Worm (Caenorhabditis elegans) whole organism, L2 larva: Measurements from ENCODE around the gene K02C4.5.
A peak's percentile ranks its signal among the peaks of the same experiment; 100 is the strongest.

Experiments
- C34F6.9 ChIP-seq: fragments of 150-350 bp; optimal IDR thresholded peaks from 2 replicates; lab custom pipeline; 2014; ENCODE audit warnings: missing biosample characterization, missing genetic modification characterization
- F13H6.1 ChIP-seq: sonication (generic microtip); optimal IDR thresholded peaks from 2 replicates; lab custom pipeline; 2016; ENCODE audit warnings: missing genetic modification characterization, missing compliant biosample characterization
- R02D3.7 ChIP-seq: fragments of 150-350 bp; optimal IDR thresholded peaks from 2 replicates; lab custom pipeline; 2014; ENCODE audit warnings: missing biosample characterization, missing genetic modification characterization
- Y55F3AM.14 ChIP-seq: fragments of 200-800 bp; sonication (Bioruptor generic); optimal IDR thresholded peaks from 2 replicates; lab custom pipeline; 2018; ENCODE audit warnings: mild to moderate bottlenecking, missing genetic modification characterization, missing compliant biosample characterization
- ZK546.5 ChIP-seq: sonication (generic microtip); optimal IDR thresholded peaks from 2 replicates; lab custom pipeline; 2017; ENCODE audit warnings: missing biosample characterization, missing genetic modification characterization
- alr-1 ChIP-seq: fragments of 150-350 bp; optimal IDR thresholded peaks from 2 replicates; lab custom pipeline; 2014; ENCODE audit warnings: missing biosample characterization, missing genetic modification characterization
- aly-2 ChIP-seq: fragments of 150-350 bp; optimal IDR thresholded peaks from 2 replicates; lab custom pipeline; 2014; ENCODE audit warnings: missing biosample characterization, missing genetic modification characterization
- ama-1 ChIP-seq: fragments of 150-350 bp; optimal IDR thresholded peaks from 2 replicates; lab custom pipeline; 2018; ENCODE audit warnings: inconsistent platforms
- blmp-1 ChIP-seq: sonication (generic microtip); optimal IDR thresholded peaks from 2 replicates; lab custom pipeline; 2017; ENCODE audit warnings: missing genetic modification characterization, mild to moderate bottlenecking, missing compliant biosample characterization, antibody characterized with exemption, moderate library complexity; ENCODE audit not compliant: insufficient read depth
- ceh-16 ChIP-seq: fragments of 150-350 bp; optimal IDR thresholded peaks from 2 replicates; lab custom pipeline; 2014; ENCODE audit warnings: missing biosample characterization, missing genetic modification characterization
- ceh-82 ChIP-seq: fragments of 150-350 bp; optimal IDR thresholded peaks from 2 replicates; lab custom pipeline; 2014; ENCODE audit warnings: missing biosample characterization, missing genetic modification characterization
- crh-2 ChIP-seq: sonication (generic microtip); optimal IDR thresholded peaks from 2 replicates; lab custom pipeline; 2017; ENCODE audit warnings: missing biosample characterization, missing genetic modification characterization
- dmd-4 ChIP-seq: sonication (generic microtip); optimal IDR thresholded peaks from 2 replicates; lab custom pipeline; 2017; ENCODE audit warnings: missing biosample characterization, missing genetic modification characterization
- egl-27 ChIP-seq: sonication (generic microtip); optimal IDR thresholded peaks from 3 replicates; lab custom pipeline; 2017; ENCODE audit warnings: missing biosample characterization, missing genetic modification reagents, missing genetic modification characterization
- elt-1 ChIP-seq: fragments of 150-350 bp; optimal IDR thresholded peaks from 2 replicates; lab custom pipeline; 2014; ENCODE audit warnings: missing biosample characterization, missing genetic modification characterization
- elt-3 ChIP-seq: sonication (generic microtip); optimal IDR thresholded peaks from 2 replicates; lab custom pipeline; 2017; ENCODE audit warnings: missing biosample characterization, missing genetic modification characterization
- fos-1 ChIP-seq: fragments of 150-350 bp; optimal IDR thresholded peaks from 2 replicates; lab custom pipeline; 2014; ENCODE audit warnings: missing biosample characterization, missing genetic modification characterization
- gmeb-1 ChIP-seq: fragments of 150-350 bp; optimal IDR thresholded peaks from 2 replicates; lab custom pipeline; 2014; ENCODE audit warnings: missing biosample characterization, missing genetic modification characterization
- lin-11 ChIP-seq: fragments of 150-350 bp; sonication (generic microtip); optimal IDR thresholded peaks from 2 replicates; lab custom pipeline; 2014; ENCODE audit warnings: missing biosample characterization, missing genetic modification characterization, inconsistent platforms, mixed read lengths
- lin-13 ChIP-seq: fragments of 150-350 bp; optimal IDR thresholded peaks from 2 replicates; lab custom pipeline; 2014; ENCODE audit warnings: missing biosample characterization, missing genetic modification reagents, missing genetic modification characterization
- lin-39 ChIP-seq: fragments of 150-350 bp; optimal IDR thresholded peaks from 2 replicates; lab custom pipeline; 2014; ENCODE audit warnings: missing biosample characterization, missing genetic modification reagents, missing genetic modification characterization
- lsy-2 ChIP-seq, 2 experiments: fragments of 150-350 bp in 1 of 2; sonication (generic microtip) in 1 of 2; optimal IDR thresholded peaks; 2 replicates each; lab custom pipeline; 2014 to 2017; ENCODE audit warnings: missing biosample characterization in 2 of 2, missing genetic modification characterization in 2 of 2
- mab-5 ChIP-seq: fragments of 150-350 bp; optimal IDR thresholded peaks from 2 replicates; lab custom pipeline; 2014; ENCODE audit warnings: missing biosample characterization, missing genetic modification characterization
- mbf-1 ChIP-seq: sonication (generic microtip); optimal IDR thresholded peaks from 2 replicates; lab custom pipeline; 2017; ENCODE audit warnings: missing biosample characterization, missing genetic modification characterization
- mdl-1 ChIP-seq, 2 experiments: fragments of 150-350 bp in 1 of 2; sonication (generic microtip) in 1 of 2; optimal IDR thresholded peaks; 2 replicates each; lab custom pipeline; 2017; ENCODE audit warnings: missing biosample characterization in 2 of 2, missing genetic modification characterization in 2 of 2
- nhr-10 ChIP-seq: sonication (generic microtip); optimal IDR thresholded peaks from 2 replicates; lab custom pipeline; 2017; ENCODE audit warnings: missing biosample characterization, missing genetic modification characterization
- nhr-11 ChIP-seq: fragments of 150-350 bp; optimal IDR thresholded peaks from 2 replicates; lab custom pipeline; 2014; ENCODE audit warnings: missing biosample characterization, missing genetic modification characterization
- nhr-12 ChIP-seq: fragments of 150-350 bp; optimal IDR thresholded peaks from 2 replicates; lab custom pipeline; 2014; ENCODE audit warnings: missing biosample characterization, missing genetic modification characterization
- nhr-129 ChIP-seq: fragments of 150-350 bp; optimal IDR thresholded peaks from 2 replicates; lab custom pipeline; 2014; ENCODE audit warnings: missing biosample characterization, missing genetic modification characterization
- nhr-21 ChIP-seq: fragments of 150-350 bp; optimal IDR thresholded peaks from 2 replicates; lab custom pipeline; 2014; ENCODE audit warnings: missing biosample characterization, missing genetic modification characterization
- nhr-23 ChIP-seq: fragments of 150-350 bp; optimal IDR thresholded peaks from 2 replicates; lab custom pipeline; 2014; ENCODE audit warnings: missing biosample characterization, missing genetic modification reagents, missing genetic modification characterization
- nhr-237 ChIP-seq: fragments of 150-350 bp; optimal IDR thresholded peaks from 2 replicates; lab custom pipeline; 2014; ENCODE audit warnings: missing biosample characterization, missing genetic modification characterization
- nhr-6 ChIP-seq: fragments of 150-350 bp; optimal IDR thresholded peaks from 2 replicates; lab custom pipeline; 2014; ENCODE audit warnings: missing biosample characterization, missing genetic modification characterization
- nhr-77 ChIP-seq: fragments of 150-350 bp; optimal IDR thresholded peaks from 2 replicates; lab custom pipeline; 2014; ENCODE audit warnings: missing biosample characterization, missing genetic modification characterization
- peb-1 ChIP-seq: fragments of 150-350 bp; optimal IDR thresholded peaks from 2 replicates; lab custom pipeline; 2014; ENCODE audit warnings: missing biosample characterization, missing genetic modification characterization
- sem-4 ChIP-seq: fragments of 150-350 bp; optimal IDR thresholded peaks from 2 replicates; lab custom pipeline; 2014; ENCODE audit warnings: missing biosample characterization, missing genetic modification reagents, missing genetic modification characterization
- sma-3 ChIP-seq: sonication (generic microtip); optimal IDR thresholded peaks from 2 replicates; lab custom pipeline; 2016; ENCODE audit warnings: missing genetic modification reagents, missing genetic modification characterization, missing compliant biosample characterization
- sma-9 ChIP-seq, 2 experiments: fragments of 150-350 bp in 1 of 2; sonication (generic microtip) in 1 of 2; optimal IDR thresholded peaks; 2 replicates each; lab custom pipeline; 2014 to 2016; ENCODE audit warnings: missing genetic modification characterization in 2 of 2, mild to moderate bottlenecking in 1 of 2, missing biosample characterization in 1 of 2, missing compliant biosample characterization in 1 of 2, missing genetic modification reagents in 1 of 2, moderate library complexity in 1 of 2
- snpc-4 ChIP-seq: fragments of 150-350 bp; optimal IDR thresholded peaks from 2 replicates; lab custom pipeline; 2014; ENCODE audit warnings: missing biosample characterization, missing genetic modification characterization
- unc-39 ChIP-seq: fragments of 150-350 bp; optimal IDR thresholded peaks from 2 replicates; lab custom pipeline; 2014; ENCODE audit warnings: missing biosample characterization, missing genetic modification characterization
- unc-55 ChIP-seq: fragments of 150-350 bp; sonication (generic microtip); optimal IDR thresholded peaks from 3 replicates; lab custom pipeline; 2014; ENCODE audit warnings: missing biosample characterization, missing genetic modification reagents, missing genetic modification characterization
- unc-62 ChIP-seq: fragments of 150-350 bp; optimal IDR thresholded peaks from 2 replicates; lab custom pipeline; 2014; ENCODE audit warnings: missing biosample characterization, missing genetic modification reagents, missing genetic modification characterization
- ztf-1 ChIP-seq: fragments of 200-800 bp; sonication (Bioruptor generic); conservative IDR thresholded peaks from 2 replicates; pipeline ENCODE4 v1.3.6; 2022; ENCODE audit warnings: missing genetic modification characterization, missing compliant biosample characterization
- ztf-4 ChIP-seq: fragments of 150-350 bp; optimal IDR thresholded peaks from 2 replicates; lab custom pipeline; 2014; ENCODE audit warnings: missing biosample characterization, missing genetic modification characterization

Gene K02C4.5

DNA sequence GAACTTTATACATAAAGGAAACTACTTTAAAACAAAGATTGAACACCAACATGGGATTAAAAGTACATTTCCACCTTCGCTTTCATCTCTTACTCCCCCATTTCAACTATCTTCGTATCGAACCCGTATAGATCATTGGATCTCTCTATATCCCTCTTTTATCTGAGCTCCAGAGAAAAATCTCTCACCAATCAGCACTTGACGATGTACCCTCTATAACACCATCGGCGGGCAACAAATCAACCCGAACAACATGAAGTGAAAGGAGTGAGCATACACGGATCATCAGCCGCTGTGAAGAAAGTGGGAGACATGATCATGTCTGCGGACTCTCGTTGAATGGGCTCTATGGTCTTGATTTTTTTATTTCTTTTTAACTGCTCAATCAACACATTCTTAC, 39.2 kb downstream of the K02C4.5 start:
- TF ChIP-seq mdl-1 (tag; optimal IDR thresholded peaks at IDR 0.05; lab: Kevin White, UChicago) (no peak), elt-1 (tag; lab: Kevin White, UChicago) (no peak), lsy-2 (tag; optimal IDR thresholded peaks at IDR 0.05; lab: Kevin White, UChicago) (peak in 1 of 2 experiments; percentile 5), F13H6.1 (tag; lab: Kevin White, UChicago) (peak; percentile 1), ztf-1 (no peak), sma-9 (GFP tag; optimal IDR thresholded peaks at IDR 0.05; lab: Kevin White, UChicago) (peak; percentile 50), sma-9 (tag; optimal IDR thresholded peaks at IDR 0.05; lab: Kevin White, UChicago) (no peak), nhr-237 (tag; lab: Kevin White, UChicago) (no peak), sem-4 (tag; lab: Kevin White, UChicago) (no peak), nhr-23 (tag; lab: Kevin White, UChicago) (no peak), nhr-11 (tag; lab: Kevin White, UChicago) (no peak), unc-39 (no peak), unc-55 (GFP tag; lab: Kevin White, UChicago) (no peak), egl-27 (no peak), aly-2 (tag; lab: Kevin White, UChicago) (no peak), R02D3.7 (tag; lab: Kevin White, UChicago) (no peak), crh-2 (no peak), elt-3 (tag; lab: Kevin White, UChicago) (no peak), nhr-129 (tag; lab: Kevin White, UChicago) (peak; percentile 24)

DNA sequence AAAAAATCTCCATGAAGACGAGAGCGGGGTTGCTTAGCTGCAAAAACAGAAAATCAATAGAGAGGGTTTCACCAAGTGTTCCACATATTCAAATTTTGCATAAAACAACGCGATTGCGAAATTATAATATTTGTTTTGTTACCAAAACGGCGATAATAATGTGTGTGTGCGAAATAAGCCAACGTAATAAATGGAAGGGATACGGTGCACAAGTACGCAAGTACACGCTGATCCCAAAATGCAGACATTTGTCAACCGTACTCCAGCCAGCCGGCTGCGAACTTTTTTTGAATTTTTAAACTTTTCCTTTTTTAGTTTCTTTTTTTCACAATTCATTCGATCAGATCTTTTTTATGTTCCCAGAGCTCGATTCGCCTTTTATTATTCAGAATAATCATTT, 46.6 kb downstream of the K02C4.5 start, which contains the start of gene ire-1:
ire-1 (minus strand) TSS at position 44 of the 400 bp plus-strand sequence.
- TF ChIP-seq peb-1 (tag; lab: Kevin White, UChicago), result no peak
- peak; percentile 71 for TF ChIP-seq C34F6.9
- no peak for TF ChIP-seq unc-62 (GFP tag; lab: Kevin White, UChicago)
- no peak for TF ChIP-seq nhr-10 (tag; lab: Kevin White, UChicago)
- peak; percentile 49 for TF ChIP-seq gmeb-1
- TF ChIP-seq unc-55 (GFP tag; lab: Kevin White, UChicago), result peak; percentile 94
- no peak for TF ChIP-seq sem-4 (tag; lab: Kevin White, UChicago)
- TF ChIP-seq crh-2, result peak; percentile 84
- no peak for TF ChIP-seq ceh-82 (tag; lab: Kevin White, UChicago)
- no peak for TF ChIP-seq ceh-16 (tag; lab: Kevin White, UChicago)
- no peak for TF ChIP-seq sma-3 (GFP tag; lab: Kevin White, UChicago)
- TF ChIP-seq lin-39 (tag; lab: Kevin White, UChicago), result no peak
- TF ChIP-seq nhr-77 (tag; lab: Kevin White, UChicago), result no peak
- no peak for TF ChIP-seq nhr-23 (tag; lab: Kevin White, UChicago)
- TF ChIP-seq alr-1 (tag; lab: Kevin White, UChicago), result no peak
- TF ChIP-seq dmd-4, result no peak
- TF ChIP-seq blmp-1, result peak; percentile 9
- no peak for TF ChIP-seq elt-3 (tag; lab: Kevin White, UChicago)
- TF ChIP-seq nhr-237 (tag; lab: Kevin White, UChicago), result no peak
- TF ChIP-seq mab-5, result no peak
- TF ChIP-seq mbf-1 (tag; lab: Kevin White, UChicago), result no peak
- TF ChIP-seq ztf-1, result no peak
- TF ChIP-seq mdl-1 (tag; optimal IDR thresholded peaks at IDR 0.05; lab: Kevin White, UChicago), result no peak
- TF ChIP-seq lin-13 (GFP tag; lab: Kevin White, UChicago), result peak; percentile 47
- no peak for TF ChIP-seq aly-2 (tag; lab: Kevin White, UChicago)
- TF ChIP-seq unc-39, result no peak
- TF ChIP-seq nhr-11 (tag; lab: Kevin White, UChicago), result no peak
- peak; percentile 40 for TF ChIP-seq snpc-4 (tag; lab: Kevin White, UChicago)
- no peak for TF ChIP-seq ZK546.5 (tag; lab: Kevin White, UChicago)
- peak; percentile 76 for TF ChIP-seq nhr-129 (tag; lab: Kevin White, UChicago)
- peak; percentile 49 for TF ChIP-seq sma-9 (GFP tag; optimal IDR thresholded peaks at IDR 0.05; lab: Kevin White, UChicago)
- no peak for TF ChIP-seq sma-9 (tag; optimal IDR thresholded peaks at IDR 0.05; lab: Kevin White, UChicago)
- no peak for TF ChIP-seq ama-1
- peak; percentile 69 for TF ChIP-seq lin-11 (tag; lab: Kevin White, UChicago)
- no peak for TF ChIP-seq Y55F3AM.14 (GFP tag; lab: Kevin White, UChicago)
- TF ChIP-seq fos-1 (tag; lab: Kevin White, UChicago), result peak; percentile 64
- TF ChIP-seq lsy-2 (tag; optimal IDR thresholded peaks at IDR 0.05; lab: Kevin White, UChicago), result peak; percentile 93 to 99
- no peak for TF ChIP-seq nhr-21 (tag; lab: Kevin White, UChicago)
- peak; percentile 32 for TF ChIP-seq F13H6.1 (tag; lab: Kevin White, UChicago)
- no peak for TF ChIP-seq nhr-12 (tag; lab: Kevin White, UChicago)
- no peak for TF ChIP-seq R02D3.7 (tag; lab: Kevin White, UChicago)
- TF ChIP-seq nhr-6 (tag; lab: Kevin White, UChicago), result no peak
- TF ChIP-seq ztf-4 (tag; lab: Kevin White, UChicago), result no peak
